Worm (Caenorhabditis elegans): ENCODE measurements around the gene M163.10.

The M163.10 gene

ce11 chrX:14516560-14516959 is 45.8 kb downstream of the M163.10 start, which contains the start of gene D1025.10:
D1025.10 (plus strand) TSS chrX:14516860.
- TF ChIP-seq snpc-4 (tag; optimal IDR thresholded peaks at IDR 0.05) = no peak
- no peak for TF ChIP-seq ZK546.5 (tag; optimal IDR thresholded peaks at IDR 0.05)
- TF ChIP-seq mbf-1 (tag; optimal IDR thresholded peaks at IDR 0.05) = no peak
- no peak for TF ChIP-seq unc-39 (tag; optimal IDR thresholded peaks at IDR 0.05)
- no peak for TF ChIP-seq mab-5 (tag; optimal IDR thresholded peaks at IDR 0.05)
- no peak for TF ChIP-seq sem-4 (tag; optimal IDR thresholded peaks at IDR 0.05)
- no peak for TF ChIP-seq ceh-16 (tag; optimal IDR thresholded peaks at IDR 0.05)
- TF ChIP-seq blmp-1 (tag; optimal IDR thresholded peaks at IDR 0.05; ENCODE audit: insufficient read depth) = no peak
- no peak for TF ChIP-seq nhr-129 (tag; optimal IDR thresholded peaks at IDR 0.05)
- no peak for TF ChIP-seq F13H6.1 (tag; optimal IDR thresholded peaks at IDR 0.05)

- TF ChIP-seq nhr-10 (tag; optimal IDR thresholded peaks at IDR 0.05) = no peak
- TF ChIP-seq snpc-4 (tag; optimal IDR thresholded peaks at IDR 0.05) = peak; percentile 45
Measured at ce11 chrX:14517842-14518241, 47.1 kb downstream of the M163.10 start.

- TF ChIP-seq alr-1 (tag; optimal IDR thresholded peaks at IDR 0.05) (no peak), nhr-10 (tag; optimal IDR thresholded peaks at IDR 0.05) (no peak), ceh-82 (tag; optimal IDR thresholded peaks at IDR 0.05) (no peak), ztf-1 (GFP tag; conservative IDR thresholded peaks at IDR 0.05) (no peak)
Measured at ce11 chrX:14520463-14520862, 49.7 kb downstream of the M163.10 start, which contains the start of gene D1025.1. D1025.1 (plus strand) TSS chrX:14520763.

All from whole organism, L2 larva.